Worm (Caenorhabditis elegans): ENCODE results near the gene nhr-99.

ce11 chrV:491432-491831, 16.9 kb downstream of the nhr-99 start, which contains the start of gene str-196:
- TF ChIP-seq ceh-82 (tag; optimal IDR thresholded peaks at IDR 0.05) = no peak
- TF ChIP-seq nhr-76 (tag; optimal IDR thresholded peaks at IDR 0.05) = no peak
- TF ChIP-seq C34B4.2 (tag; optimal IDR thresholded peaks at IDR 0.05) = no peak
- no peak for TF ChIP-seq nhr-20 (tag; optimal IDR thresholded peaks at IDR 0.05)
- no peak for TF ChIP-seq hpl-2 (GFP tag; optimal IDR thresholded peaks at IDR 0.05)
- TF ChIP-seq pqm-1 (tag; optimal IDR thresholded peaks at IDR 0.05) = no peak
- TF ChIP-seq lsy-2 (tag; optimal IDR thresholded peaks at IDR 0.05) = no peak

Measured in whole organism, L1 larva.